Fruit fly (Drosophila melanogaster): ENCODE results near the gene Septin4.

Septin4 gene

dm6 chrX:16690499-16690898 lies 4.5 kb downstream of the Septin4 start (continued):
- TF ChIP-seq CG3995 (GFP tag; optimal IDR thresholded peaks at IDR 0.05) (no peak), h (optimal IDR thresholded peaks at IDR 0.05) (no peak), ap (GFP tag; IDR thresholded peaks at IDR 0.05) (0 out of 2 replicates have a peak, but pooled peaks have one; percentile 3), CG15269 (tag; optimal IDR thresholded peaks at IDR 0.05) (peak; percentile 14), Oli (tag; optimal IDR thresholded peaks at IDR 0.05) (peak; percentile 28), esg (GFP tag; conservative IDR thresholded peaks at IDR 0.05) (0 out of 2 replicates have a peak, but pooled peaks have one; percentile 9), NC2α (GFP tag; optimal IDR thresholded peaks at IDR 0.05) (no peak), Pdp1 (GFP tag; optimal IDR thresholded peaks at IDR 0.05) (peak; percentile 11 to 34), Hsf (GFP tag; optimal IDR thresholded peaks at IDR 0.05) (peak; percentile 25), peb (GFP tag; IDR thresholded peaks at IDR 0.05) (0 out of 2 replicates have a peak, but pooled peaks have one; percentile 32), D (optimal IDR thresholded peaks at IDR 0.05) (no peak), D (GFP tag; optimal IDR thresholded peaks at IDR 0.05) (peak; percentile 24), Gug (GFP tag; IDR thresholded peaks at IDR 0.05) (peak; percentile 52; the same call in 2 of the 4 replicates), CG17359 (tag; optimal IDR thresholded peaks at IDR 0.05) (peak; percentile 42), chif (GFP tag; optimal IDR thresholded peaks at IDR 0.05) (peak in 1 of 2 experiments; percentile 28), CG2678 (tag; optimal IDR thresholded peaks at IDR 0.05) (peak; percentile 23), Sox100B (GFP tag; optimal IDR thresholded peaks at IDR 0.05) (no peak), mirr (GFP tag; optimal IDR thresholded peaks at IDR 0.05) (no peak), TFAM (GFP tag; optimal IDR thresholded peaks at IDR 0.05) (no peak), gsb-n (tag; optimal IDR thresholded peaks at IDR 0.05) (peak; percentile 16), dmrt99B (tag; optimal IDR thresholded peaks at IDR 0.05) (peak; percentile 27), CG7839 (tag; optimal IDR thresholded peaks at IDR 0.05) (peak; percentile 45), Blimp-1 (GFP tag; optimal IDR thresholded peaks at IDR 0.05) (peak; percentile 28), H2.0 (GFP tag; IDR thresholded peaks at IDR 0.05) (peak; percentile 55), CG1603 (tag; optimal IDR thresholded peaks at IDR 0.05) (peak; percentile 42), CG8089 (GFP tag; optimal IDR thresholded peaks at IDR 0.05) (peak; percentile 7), CG14441 (GFP tag; IDR thresholded peaks at IDR 0.05) (peak; percentile 54), Atf-2 (GFP tag; optimal IDR thresholded peaks at IDR 0.05) (no peak), nerfin-1 (tag; optimal IDR thresholded peaks at IDR 0.05) (peak; percentile 11), pan (optimal IDR thresholded peaks at IDR 0.05) (no peak), pan (GFP tag; optimal IDR thresholded peaks at IDR 0.05 in 1 of 2, IDR thresholded peaks at IDR 0.05 in 1 of 2) (peak in 1 of 2 experiments; percentile 21), hkb (optimal IDR thresholded peaks at IDR 0.05) (no peak), hkb (GFP tag; IDR thresholded peaks at IDR 0.05) (0 out of 2 replicates have a peak, but pooled peaks have one; percentile 9), CG30403 (GFP tag; optimal IDR thresholded peaks at IDR 0.05) (peak; percentile 21), Xrp1 (GFP tag; IDR thresholded peaks at IDR 0.05) (peak; percentile 43; the same call in 1 of the 2 replicates), CG16815 (GFP tag; optimal IDR thresholded peaks at IDR 0.05) (no peak), CG8388 (GFP tag; optimal IDR thresholded peaks at IDR 0.05) (peak; percentile 8), ken (GFP tag; IDR thresholded peaks at IDR 0.05) (peak; percentile 58; the same call in 1 of the 3 replicates), Gsc (GFP tag; IDR thresholded peaks at IDR 0.05) (0 out of 2 replicates have a peak, but pooled peaks have one; percentile 19), Antp (GFP tag; optimal IDR thresholded peaks at IDR 0.05) (peak; percentile 9), bsh (GFP tag; optimal IDR thresholded peaks at IDR 0.05) (peak; percentile 18 to 59), Hr39 (optimal IDR thresholded peaks at IDR 0.05) (no peak), Med (GFP tag) (peak; percentile 80), ttk (GFP tag; IDR thresholded peaks at IDR 0.05) (0 out of 2 replicates have a peak, but pooled peaks have one; percentile 36), Ptx1 (GFP tag; IDR thresholded peaks at IDR 0.05) (peak; percentile 42), croc (GFP tag; conservative IDR thresholded peaks at IDR 0.05) (peak; percentile 16; the same call in 1 of the 3 replicates), CG6689 (GFP tag; IDR thresholded peaks at IDR 0.05) (peak; percentile 42; the same call in 1 of the 2 replicates), Ssrp (tag; optimal IDR thresholded peaks at IDR 0.05) (peak; percentile 17), grau (tag; optimal IDR thresholded peaks at IDR 0.05) (peak; percentile 85), dysf (GFP tag; IDR thresholded peaks at IDR 0.05) (peak; percentile 53; the same call in 2 of the 3 replicates), Sox102F (GFP tag; optimal IDR thresholded peaks at IDR 0.05) (peak; percentile 42)

Measured in whole organism, embryonic.